Worm (Caenorhabditis elegans) whole organism, L3 larva: ENCODE data around the gene msp-77.

Experiments used
- R02D3.7 ChIP-seq: fragments of 150-350 bp; optimal IDR thresholded peaks from 2 replicates; lab custom pipeline; 2014; ENCODE audit warnings: missing biosample characterization, missing genetic modification characterization
- ceh-16 ChIP-seq: sonication (generic microtip); optimal IDR thresholded peaks from 2 replicates; lab custom pipeline; 2017; ENCODE audit warnings: missing biosample characterization, missing genetic modification characterization
- elt-2 ChIP-seq: sonication (generic microtip); optimal IDR thresholded peaks from 2 replicates; lab custom pipeline; 2016; ENCODE audit warnings: missing genetic modification reagents, mild to moderate bottlenecking, missing genetic modification characterization, missing compliant biosample characterization
- fos-1 ChIP-seq: fragments of 150-350 bp; optimal IDR thresholded peaks from 2 replicates; lab custom pipeline; 2014; ENCODE audit warnings: missing biosample characterization, missing genetic modification characterization
- snpc-4 ChIP-seq: fragments of 150-350 bp; optimal IDR thresholded peaks from 2 replicates; lab custom pipeline; 2014; ENCODE audit warnings: missing biosample characterization, missing genetic modification characterization
- unc-62 ChIP-seq: fragments of 150-350 bp; sonication (generic microtip); optimal IDR thresholded peaks from 4 replicates; lab custom pipeline; 2014; ENCODE audit warnings: missing biosample characterization, missing genetic modification reagents, missing genetic modification characterization

ce11 chrIV:9850931-9851330 lies 43.5 kb upstream of the msp-77 start, which contains the start of gene ssp-10:
- TF ChIP-seq unc-62 (GFP tag; lab: Kevin White, UChicago), result no peak
- no peak for TF ChIP-seq ceh-16
- TF ChIP-seq fos-1, result no peak
- TF ChIP-seq elt-2 (tag; lab: Kevin White, UChicago), result no peak
- no peak for TF ChIP-seq R02D3.7 (tag; lab: Kevin White, UChicago)
- no peak for TF ChIP-seq snpc-4 (tag; lab: Kevin White, UChicago)
